Worm (Caenorhabditis elegans) whole organism, L1 larva: Measurements from ENCODE around the gene ZK757.2.

Experiments used
- C16A3.4 ChIP-seq: fragments of 150-350 bp; optimal IDR thresholded peaks from 2 replicates; lab custom pipeline; 2014; ENCODE audit warnings: missing biosample characterization, missing genetic modification characterization
- F16B12.6 ChIP-seq: fragments of 150-350 bp; optimal IDR thresholded peaks from 2 replicates; lab custom pipeline; 2014; ENCODE audit warnings: missing biosample characterization, missing genetic modification characterization
- Y116A8C.19 ChIP-seq: sonication (generic microtip); optimal IDR thresholded peaks from 2 replicates; lab custom pipeline; 2016; ENCODE audit warnings: missing compliant biosample characterization, missing genetic modification characterization, borderline replicate concordance
- aha-1 ChIP-seq: fragments of 150-350 bp; optimal IDR thresholded peaks from 2 replicates; lab custom pipeline; 2014; ENCODE audit warnings: missing biosample characterization, missing genetic modification characterization
- ama-1 ChIP-seq: fragments of 150-350 bp; optimal IDR thresholded peaks from 2 replicates; lab custom pipeline; 2014
- ceh-63 ChIP-seq: fragments of 200-800 bp; sonication (Bioruptor generic); optimal IDR thresholded peaks from 2 replicates; lab custom pipeline; 2018; ENCODE audit warnings: mild to moderate bottlenecking, missing genetic modification characterization, missing compliant biosample characterization
- ceh-8 ChIP-seq: fragments of 200-800 bp; sonication (Bioruptor generic); optimal IDR thresholded peaks from 2 replicates; lab custom pipeline; 2018; ENCODE audit warnings: mild to moderate bottlenecking, missing genetic modification characterization, moderate library complexity, missing compliant biosample characterization
- ceh-82 ChIP-seq, 3 experiments: fragments of 150-350 bp in 1 of 3; sonication (generic microtip) in 2 of 3; optimal IDR thresholded peaks; 2 replicates each; lab custom pipeline; 2014 to 2017; ENCODE audit warnings: missing biosample characterization in 3 of 3, missing genetic modification characterization in 3 of 3
- dsc-1 ChIP-seq: sonication (generic microtip); optimal IDR thresholded peaks from 2 replicates; lab custom pipeline; 2016; ENCODE audit warnings: mild to moderate bottlenecking, missing genetic modification characterization, missing compliant biosample characterization
- egl-13 ChIP-seq: sonication (generic microtip); optimal IDR thresholded peaks from 2 replicates; lab custom pipeline; 2016; ENCODE audit warnings: missing genotype, missing genetic modification reagents, missing genetic modification characterization, missing compliant biosample characterization
- egl-27 ChIP-seq, 2 experiments: fragments of 150-350 bp in 1 of 2; sonication (generic microtip); optimal IDR thresholded peaks; 3 replicates each; lab custom pipeline; 2017 to 2018; ENCODE audit warnings: missing biosample characterization in 2 of 2, missing genetic modification characterization in 2 of 2, missing genetic modification reagents in 2 of 2
- elt-2 ChIP-seq: sonication (generic microtip); optimal IDR thresholded peaks from 2 replicates; lab custom pipeline; 2016; ENCODE audit warnings: missing genetic modification characterization, mild to moderate bottlenecking, inconsistent platforms, missing compliant biosample characterization, missing genetic modification reagents
- ets-5 ChIP-seq: fragments of 200-800 bp; sonication (Bioruptor generic); IDR thresholded peaks from 2 replicates; pipeline ENCODE4 v1.3.6; 2022; ENCODE audit warnings: missing genetic modification characterization, missing compliant biosample characterization
- fkh-10 ChIP-seq: sonication (generic microtip); optimal IDR thresholded peaks from 2 replicates; lab custom pipeline; 2017; ENCODE audit warnings: missing biosample characterization, missing genetic modification reagents, missing genetic modification characterization
- fkh-8 ChIP-seq: sonication (generic microtip); optimal IDR thresholded peaks from 2 replicates; lab custom pipeline; 2016; ENCODE audit warnings: mild to moderate bottlenecking, missing genetic modification characterization, missing compliant biosample characterization
- grh-1 ChIP-seq: fragments of 200-800 bp; sonication (Bioruptor generic); IDR thresholded peaks from 2 replicates; pipeline ENCODE4 v1.3.6; 2022; ENCODE audit warnings: missing genetic modification reagents, missing genetic modification characterization, missing compliant biosample characterization
- hlh-4 ChIP-seq: sonication (generic microtip); optimal IDR thresholded peaks from 2 replicates; lab custom pipeline; 2016; ENCODE audit warnings: mild to moderate bottlenecking, missing genetic modification characterization, missing compliant biosample characterization
- hpl-2 ChIP-seq: fragments of 150-350 bp; optimal IDR thresholded peaks from 2 replicates; lab custom pipeline; 2014; ENCODE audit warnings: missing biosample characterization, missing genetic modification reagents, missing genetic modification characterization
- isw-1 ChIP-seq: fragments of 200-800 bp; sonication (Bioruptor generic); IDR thresholded peaks from 2 replicates; pipeline ENCODE4 v1.3.6; 2022; ENCODE audit warnings: missing genetic modification characterization, missing compliant biosample characterization
- lin-13 ChIP-seq: fragments of 150-350 bp; optimal IDR thresholded peaks from 2 replicates; lab custom pipeline; 2014; ENCODE audit warnings: missing biosample characterization, missing genetic modification reagents, missing genetic modification characterization
- lin-15B ChIP-seq: fragments of 150-350 bp; sonication (generic microtip); optimal IDR thresholded peaks from 3 replicates; lab custom pipeline; 2014; ENCODE audit warnings: missing biosample characterization, missing genetic modification characterization
- lin-35 ChIP-seq, 2 experiments: fragments of 150-350 bp; optimal IDR thresholded peaks; 2 replicates each; lab custom pipeline; 2014; ENCODE audit warnings: missing biosample characterization in 2 of 2, missing genetic modification characterization in 2 of 2, missing genetic modification reagents in 2 of 2
- lin-39 ChIP-seq: fragments of 150-350 bp; optimal IDR thresholded peaks from 2 replicates; lab custom pipeline; 2014; ENCODE audit warnings: missing biosample characterization, missing genetic modification reagents, missing genetic modification characterization
- lir-3 ChIP-seq: sonication (generic microtip); optimal IDR thresholded peaks from 2 replicates; lab custom pipeline; 2016; ENCODE audit warnings: mild to moderate bottlenecking, missing genetic modification characterization, moderate library complexity, missing compliant biosample characterization; ENCODE audit not compliant: poor library complexity
- lsy-2 ChIP-seq, 2 experiments: fragments of 150-350 bp; optimal IDR thresholded peaks; 2 replicates each; lab custom pipeline; 2014; ENCODE audit warnings: missing biosample characterization in 2 of 2, missing genetic modification characterization in 2 of 2
- mab-9 ChIP-seq: fragments of 200-800 bp; sonication (Bioruptor generic); IDR thresholded peaks from 2 replicates; pipeline ENCODE4 v1.3.6; 2022; ENCODE audit warnings: missing genetic modification reagents, missing genetic modification characterization, missing compliant biosample characterization
- mdl-1 ChIP-seq, 2 experiments: fragments of 150-350 bp; optimal IDR thresholded peaks; 2 replicates each; lab custom pipeline; 2014 to 2017; ENCODE audit warnings: missing biosample characterization in 2 of 2, missing genetic modification characterization in 2 of 2, inconsistent platforms in 1 of 2
- nhr-12 ChIP-seq: sonication (generic microtip); optimal IDR thresholded peaks from 2 replicates; lab custom pipeline; 2017; ENCODE audit warnings: missing biosample characterization, missing genetic modification characterization
- nhr-19 ChIP-seq: fragments of 200-800 bp; sonication (Bioruptor generic); conservative IDR thresholded peaks from 2 replicates; pipeline ENCODE4 v1.3.6; 2022; ENCODE audit warnings: missing genetic modification characterization, missing compliant biosample characterization
- nhr-20 ChIP-seq: sonication (generic microtip); optimal IDR thresholded peaks from 2 replicates; lab custom pipeline; 2016; ENCODE audit warnings: mild to moderate bottlenecking, missing genetic modification characterization, missing compliant biosample characterization
- nhr-237 ChIP-seq: fragments of 150-350 bp; optimal IDR thresholded peaks from 2 replicates; lab custom pipeline; 2014; ENCODE audit warnings: missing biosample characterization, missing genetic modification characterization
- nhr-47 ChIP-seq: sonication (generic microtip); optimal IDR thresholded peaks from 2 replicates; lab custom pipeline; 2016; ENCODE audit warnings: mild to moderate bottlenecking, missing genetic modification characterization, moderate library complexity, missing compliant biosample characterization
- nhr-71 ChIP-seq: sonication (generic microtip); optimal IDR thresholded peaks from 2 replicates; lab custom pipeline; 2016; ENCODE audit warnings: mild to moderate bottlenecking, missing genetic modification characterization, moderate library complexity, missing compliant biosample characterization
- nhr-84 ChIP-seq: sonication (generic microtip); optimal IDR thresholded peaks from 2 replicates; lab custom pipeline; 2017; ENCODE audit warnings: missing biosample characterization, missing genetic modification characterization
- nhr-85 ChIP-seq: sonication (generic microtip); peaks from one replicate; lab custom pipeline; 2016; ENCODE audit warnings: missing genetic modification characterization, inconsistent platforms, missing compliant biosample characterization
- nhr-90 ChIP-seq: sonication (generic microtip); optimal IDR thresholded peaks from 2 replicates; lab custom pipeline; 2016; ENCODE audit warnings: mild to moderate bottlenecking, missing genetic modification characterization, missing compliant biosample characterization; ENCODE audit not compliant: poor library complexity
- rnt-1 ChIP-seq: sonication (generic microtip); optimal IDR thresholded peaks from 2 replicates; lab custom pipeline; 2016; ENCODE audit warnings: mild to moderate bottlenecking, missing genetic modification characterization, moderate library complexity, missing compliant biosample characterization
- skn-1 ChIP-seq: fragments of 150-350 bp; optimal IDR thresholded peaks from 2 replicates; lab custom pipeline; 2014; ENCODE audit warnings: missing biosample characterization, missing genetic modification characterization
- snpc-4 ChIP-seq: fragments of 150-350 bp; optimal IDR thresholded peaks from 2 replicates; lab custom pipeline; 2014; ENCODE audit warnings: missing biosample characterization, missing genetic modification characterization
- snu-23 ChIP-seq: sonication (generic microtip); optimal IDR thresholded peaks from 2 replicates; lab custom pipeline; 2016; ENCODE audit warnings: missing genetic modification characterization, missing compliant biosample characterization
- sox-4 ChIP-seq: sonication (generic microtip); optimal IDR thresholded peaks from 2 replicates; lab custom pipeline; 2016; ENCODE audit warnings: missing genetic modification characterization, missing compliant biosample characterization
- sptf-1 ChIP-seq: fragments of 150-350 bp; optimal IDR thresholded peaks from 2 replicates; lab custom pipeline; 2014; ENCODE audit warnings: missing biosample characterization, missing genetic modification characterization
- sup-37 ChIP-seq: fragments of 200-800 bp; sonication (Bioruptor generic); optimal IDR thresholded peaks from 2 replicates; lab custom pipeline; 2018; ENCODE audit warnings: mild to moderate bottlenecking, missing genetic modification characterization, missing compliant biosample characterization
- tlp-1 ChIP-seq: fragments of 150-350 bp; optimal IDR thresholded peaks from 2 replicates; lab custom pipeline; 2014; ENCODE audit warnings: missing biosample characterization, missing genetic modification characterization
- unc-130 ChIP-seq: fragments of 150-350 bp; optimal IDR thresholded peaks from 2 replicates; lab custom pipeline; 2017; ENCODE audit warnings: missing biosample characterization, missing genetic modification characterization, inconsistent platforms
- unc-30 ChIP-seq: sonication (generic microtip); optimal IDR thresholded peaks from 2 replicates; lab custom pipeline; 2017; ENCODE audit warnings: missing biosample characterization, missing genetic modification characterization
- unc-62 ChIP-seq: fragments of 150-350 bp; optimal IDR thresholded peaks from 2 replicates; lab custom pipeline; 2014; ENCODE audit warnings: missing biosample characterization, missing genetic modification reagents, missing genetic modification characterization
- unc-98 ChIP-seq: fragments of 200-800 bp; sonication (Bioruptor generic); IDR thresholded peaks from 2 replicates; pipeline ENCODE4 v1.3.6; 2022; ENCODE audit warnings: missing genetic modification characterization, missing compliant biosample characterization
- xbp-1 ChIP-seq: sonication (generic microtip); optimal IDR thresholded peaks from 2 replicates; lab custom pipeline; 2016; ENCODE audit warnings: missing genetic modification characterization, missing compliant biosample characterization
- zag-1 ChIP-seq: fragments of 150-350 bp; optimal IDR thresholded peaks from 2 replicates; lab custom pipeline; 2014; ENCODE audit warnings: missing biosample characterization, missing genetic modification characterization
- zip-4 ChIP-seq: fragments of 200-800 bp; sonication (Bioruptor generic); optimal IDR thresholded peaks from 2 replicates; lab custom pipeline; 2018; ENCODE audit warnings: mild to moderate bottlenecking, missing genetic modification characterization, moderate library complexity, missing compliant biosample characterization
- ztf-4 ChIP-seq: fragments of 150-350 bp; optimal IDR thresholded peaks from 2 replicates; lab custom pipeline; 2014; ENCODE audit warnings: missing biosample characterization, missing genetic modification characterization

ZK757.2 gene

ce11 chrIII:9824330-9824934 lies 54.3 kb downstream of the ZK757.2 start, which contains the start of gene lin-52:
lin-52 (minus strand) TSS chrIII:9824750.
- TF ChIP-seq ceh-8 (GFP tag; lab: Kevin White, UChicago) (no peak), F16B12.6 (tag; lab: Kevin White, UChicago) (no peak), nhr-84 (tag; lab: Kevin White, UChicago) (no peak), skn-1 (tag; lab: Kevin White, UChicago) (no peak), zag-1 (tag; lab: Kevin White, UChicago) (no peak), nhr-19 (GFP tag; lab: Robert Waterston, UW) (0 out of 2 replicates have a peak, but pooled peaks have one; percentile 4), lin-35 (GFP tag; optimal IDR thresholded peaks at IDR 0.05; lab: Kevin White, UChicago) (no peak), grh-1 (GFP tag; lab: Robert Waterston, UW) (0 out of 2 replicates have a peak, but pooled peaks have one; percentile 9), rnt-1 (tag; lab: Kevin White, UChicago) (no peak), nhr-47 (peak; percentile 38), sup-37 (GFP tag; lab: Kevin White, UChicago) (no peak), unc-30 (tag; lab: Kevin White, UChicago) (no peak), unc-98 (no peak), lin-15B (tag; lab: Kevin White, UChicago) (no peak), fkh-8 (no peak), tlp-1 (tag; lab: Kevin White, UChicago) (no peak), ztf-4 (no peak), nhr-237 (no peak), unc-130 (tag; lab: Kevin White, UChicago) (no peak), mdl-1 (tag; optimal IDR thresholded peaks at IDR 0.05; lab: Kevin White, UChicago) (no peak), egl-13 (tag; lab: Kevin White, UChicago) (no peak), unc-62 (GFP tag; lab: Kevin White, UChicago) (no peak), ama-1 (lab: Kevin White, UChicago) (peak; percentile 87), sptf-1 (tag; lab: Kevin White, UChicago) (no peak), sox-4 (tag; lab: Kevin White, UChicago) (no peak), lin-39 (tag; lab: Kevin White, UChicago) (no peak), snpc-4 (tag; lab: Kevin White, UChicago) (no peak), ceh-63 (GFP tag; lab: Kevin White, UChicago) (no peak), ceh-82 (tag; optimal IDR thresholded peaks at IDR 0.05; lab: Kevin White, UChicago) (no peak), nhr-85 (tag; lab: Kevin White, UChicago) (peak; percentile 81), lsy-2 (tag; optimal IDR thresholded peaks at IDR 0.05; lab: Kevin White, UChicago) (no peak), lir-3 (tag; lab: Kevin White, UChicago) (no peak), ets-5 (GFP tag; lab: Robert Waterston, UW) (no peak), zip-4 (GFP tag; lab: Kevin White, UChicago) (no peak), isw-1 (GFP tag; lab: Robert Waterston, UW) (no peak), lin-13 (peak; percentile 8), hlh-4 (tag; lab: Kevin White, UChicago) (no peak), nhr-90 (tag; lab: Kevin White, UChicago) (peak; percentile 43), aha-1 (no peak), hpl-2 (GFP tag; lab: Kevin White, UChicago) (no peak), nhr-71 (peak; percentile 61), C16A3.4 (tag; lab: Kevin White, UChicago) (no peak), elt-2 (tag; lab: Kevin White, UChicago) (peak; percentile 11), nhr-20 (tag; lab: Kevin White, UChicago) (peak; percentile 31), mab-9 (GFP tag; lab: Robert Waterston, UW) (no peak), nhr-12 (tag; lab: Kevin White, UChicago) (no peak), xbp-1 (no peak), fkh-10 (GFP tag; lab: Kevin White, UChicago) (no peak), Y116A8C.19 (tag; lab: Kevin White, UChicago) (no peak), egl-27 (tag; optimal IDR thresholded peaks at IDR 0.05; lab: Kevin White, UChicago) (no peak), snu-23 (no peak), dsc-1 (tag; lab: Kevin White, UChicago) (no peak)
